Fruit fly (Drosophila melanogaster) whole organism: Measurements from ENCODE around the gene CG17991.

ENCODE experiments used
- Dll ChIP-seq: fragments of >200 bp; optimal IDR thresholded peaks from 2 replicates; lab custom pipeline; 2017
- usp ChIP-seq: fragments of >200 bp; optimal IDR thresholded peaks from 2 replicates; lab custom pipeline; 2017; ENCODE audit warnings: missing biosample characterization, missing genetic modification characterization, mixed read lengths

DNA sequence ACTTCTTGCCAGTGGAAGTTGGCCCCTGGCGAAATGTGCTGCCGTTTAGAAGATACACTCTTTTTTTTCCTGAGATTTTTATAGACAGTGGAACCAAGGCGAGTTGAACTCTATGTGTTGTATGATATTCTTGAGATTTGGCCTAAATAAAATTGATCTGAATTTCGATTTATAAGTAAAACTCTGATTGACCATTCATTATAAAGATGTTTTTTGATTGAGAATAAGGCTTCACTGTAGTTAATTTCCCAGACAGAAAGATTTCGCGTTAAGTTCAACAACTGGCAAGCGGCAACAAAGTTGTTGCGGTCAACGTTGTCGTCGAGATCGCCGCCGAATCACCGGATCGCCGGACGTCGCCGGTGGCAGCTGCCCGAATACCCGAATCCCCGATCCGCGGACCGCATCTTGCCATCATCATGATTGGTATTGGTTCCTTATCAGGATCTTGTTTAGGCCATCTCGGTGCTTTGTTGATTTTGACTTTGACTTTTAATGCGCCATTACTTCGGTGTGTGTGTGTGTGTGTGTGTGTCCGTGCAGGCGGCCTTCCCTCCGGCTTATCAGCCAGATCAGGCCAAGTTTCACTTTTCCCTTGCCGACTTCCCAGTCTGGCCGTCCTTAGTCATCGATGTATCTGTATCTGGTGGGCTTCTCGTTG, 18.9 kb upstream of the CG17991 start:
- TF ChIP-seq usp (GFP tag; lab: Kevin White, UChicago) (no peak), Dll (no peak)
